Worm (Caenorhabditis elegans) whole organism, L2 larva: ENCODE measurements around the gene C05D12.3.

Source experiments
- alr-1 ChIP-seq: fragments of 150-350 bp; optimal IDR thresholded peaks from 2 replicates; lab custom pipeline; 2014; ENCODE audit warnings: missing biosample characterization, missing genetic modification characterization
- ama-1 ChIP-seq: fragments of 150-350 bp; optimal IDR thresholded peaks from 2 replicates; lab custom pipeline; 2018; ENCODE audit warnings: inconsistent platforms
- ceh-82 ChIP-seq: fragments of 150-350 bp; optimal IDR thresholded peaks from 2 replicates; lab custom pipeline; 2014; ENCODE audit warnings: missing biosample characterization, missing genetic modification characterization
- elt-3 ChIP-seq: sonication (generic microtip); optimal IDR thresholded peaks from 2 replicates; lab custom pipeline; 2017; ENCODE audit warnings: missing biosample characterization, missing genetic modification characterization
- fos-1 ChIP-seq: fragments of 150-350 bp; optimal IDR thresholded peaks from 2 replicates; lab custom pipeline; 2014; ENCODE audit warnings: missing biosample characterization, missing genetic modification characterization
- lin-11 ChIP-seq: fragments of 150-350 bp; sonication (generic microtip); optimal IDR thresholded peaks from 2 replicates; lab custom pipeline; 2014; ENCODE audit warnings: missing biosample characterization, missing genetic modification characterization, inconsistent platforms, mixed read lengths
- mdl-1 ChIP-seq, 2 experiments: fragments of 150-350 bp in 1 of 2; sonication (generic microtip) in 1 of 2; optimal IDR thresholded peaks; 2 replicates each; lab custom pipeline; 2017; ENCODE audit warnings: missing biosample characterization in 2 of 2, missing genetic modification characterization in 2 of 2
- skn-1 ChIP-seq: sonication (generic microtip); optimal IDR thresholded peaks from 2 replicates; lab custom pipeline; 2017; ENCODE audit warnings: missing biosample characterization, missing genetic modification characterization
- sma-9 ChIP-seq, 2 experiments: fragments of 150-350 bp in 1 of 2; sonication (generic microtip) in 1 of 2; optimal IDR thresholded peaks; 2 replicates each; lab custom pipeline; 2014 to 2016; ENCODE audit warnings: missing genetic modification characterization in 2 of 2, mild to moderate bottlenecking in 1 of 2, missing biosample characterization in 1 of 2, missing compliant biosample characterization in 1 of 2, missing genetic modification reagents in 1 of 2, moderate library complexity in 1 of 2

DNA sequence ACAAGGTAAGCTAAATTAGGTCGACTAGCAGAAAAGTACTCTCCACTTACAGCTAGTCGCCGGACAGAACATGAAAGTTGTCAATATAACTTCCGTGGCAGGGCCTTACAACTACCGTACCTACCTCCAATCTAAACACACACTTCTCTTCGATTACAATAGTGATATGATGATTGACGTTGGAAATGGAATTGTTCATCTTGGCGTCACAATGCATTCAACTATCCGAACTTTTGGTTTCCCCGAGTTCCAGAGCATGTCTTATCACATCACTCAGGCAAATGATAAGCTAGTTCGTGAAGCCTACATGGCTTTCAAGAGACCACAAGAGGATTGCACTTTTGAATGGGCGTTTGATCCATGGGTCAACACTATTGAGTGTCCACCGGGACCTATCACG, 2.3 kb downstream of the C05D12.3 start:
- TF ChIP-seq fos-1 (tag; lab: Kevin White, UChicago) (no peak), skn-1 (tag; lab: Kevin White, UChicago) (no peak), sma-9 (GFP tag; optimal IDR thresholded peaks at IDR 0.05; lab: Kevin White, UChicago) (no peak), sma-9 (tag; optimal IDR thresholded peaks at IDR 0.05; lab: Kevin White, UChicago) (no peak), ceh-82 (tag; lab: Kevin White, UChicago) (no peak), ama-1 (lab: Kevin White, UChicago) (no peak), alr-1 (tag; lab: Kevin White, UChicago) (no peak), lin-11 (tag; lab: Kevin White, UChicago) (no peak), mdl-1 (tag; optimal IDR thresholded peaks at IDR 0.05; lab: Kevin White, UChicago) (no peak), elt-3 (tag; lab: Kevin White, UChicago) (no peak)
